Worm (Caenorhabditis elegans) whole organism, early embryonic: ENCODE data around the gene cey-1.

Source experiments
- B0310.2 ChIP-seq: sonication (generic microtip); optimal IDR thresholded peaks from 2 replicates; lab custom pipeline; 2016; ENCODE audit warnings: mild to moderate bottlenecking, missing genetic modification characterization, missing compliant biosample characterization
- F13C5.2 ChIP-seq: sonication (generic microtip); optimal IDR thresholded peaks from 2 replicates; lab custom pipeline; 2017; ENCODE audit warnings: mild to moderate bottlenecking, missing genetic modification characterization, inconsistent platforms, missing compliant biosample characterization
- aly-1 ChIP-seq: sonication (generic microtip); optimal IDR thresholded peaks from 2 replicates; lab custom pipeline; 2016; ENCODE audit warnings: missing genetic modification characterization, missing compliant biosample characterization
- ama-1 ChIP-seq: fragments of 150-350 bp; optimal IDR thresholded peaks from 2 replicates; lab custom pipeline; 2014
- ceh-13 ChIP-seq: fragments of 200-800 bp; sonication (Bioruptor generic); optimal IDR thresholded peaks from 2 replicates; lab custom pipeline; 2018; ENCODE audit warnings: mild to moderate bottlenecking, missing genetic modification characterization, missing compliant biosample characterization
- ceh-36 ChIP-seq: sonication (generic microtip); optimal IDR thresholded peaks from 2 replicates; lab custom pipeline; 2016; ENCODE audit warnings: missing genetic modification characterization, inconsistent platforms, missing compliant biosample characterization
- ets-7 ChIP-seq: sonication (generic microtip); optimal IDR thresholded peaks from 2 replicates; lab custom pipeline; 2016; ENCODE audit warnings: missing genotype, missing genetic modification characterization, missing compliant biosample characterization
- flt-1 ChIP-seq: fragments of 200-800 bp; sonication (Bioruptor generic); IDR thresholded peaks from 2 replicates; pipeline ENCODE4 v1.3.6; 2022; ENCODE audit warnings: missing genetic modification characterization, missing compliant biosample characterization
- hmbx-1 ChIP-seq: sonication (generic microtip); optimal IDR thresholded peaks from 2 replicates; lab custom pipeline; 2016; ENCODE audit warnings: mild to moderate bottlenecking, missing genetic modification characterization, missing compliant biosample characterization
- hmg-4 ChIP-seq: fragments of 200-800 bp; sonication (Bioruptor generic); optimal IDR thresholded peaks from 2 replicates; lab custom pipeline; 2018; ENCODE audit warnings: mild to moderate bottlenecking, missing genetic modification characterization, missing compliant biosample characterization
- hnd-1 ChIP-seq: sonication (generic microtip); optimal IDR thresholded peaks from 2 replicates; lab custom pipeline; 2016; ENCODE audit warnings: missing genetic modification characterization, missing compliant biosample characterization
- pes-1 ChIP-seq: fragments of 200-800 bp; sonication (Bioruptor generic); IDR thresholded peaks from 2 replicates; pipeline ENCODE4 v1.3.6; 2022; ENCODE audit warnings: missing genetic modification reagents, missing genetic modification characterization, missing compliant biosample characterization
- scrt-1 ChIP-seq: fragments of 200-800 bp; sonication (Bioruptor generic); IDR thresholded peaks from 2 replicates; pipeline ENCODE4 v1.3.6; 2022; ENCODE audit warnings: missing genetic modification characterization, missing compliant biosample characterization
- sea-1 ChIP-seq: fragments of 200-800 bp; sonication (Bioruptor generic); conservative IDR thresholded peaks from 2 replicates; pipeline ENCODE4 v1.3.6; 2022; ENCODE audit warnings: missing genetic modification characterization, missing compliant biosample characterization
- tbx-11 ChIP-seq: fragments of 200-800 bp; sonication (Bioruptor generic); IDR thresholded peaks from 2 replicates; pipeline ENCODE4 v1.3.6; 2022; ENCODE audit warnings: missing genetic modification characterization, missing compliant biosample characterization
- tbx-37 ChIP-seq: fragments of 200-800 bp; sonication (Bioruptor generic); conservative IDR thresholded peaks from 2 replicates; pipeline ENCODE4 v1.3.6; 2022; ENCODE audit warnings: missing genetic modification reagents, missing genetic modification characterization, missing compliant biosample characterization
- tra-4 ChIP-seq: sonication (generic microtip); optimal IDR thresholded peaks from 2 replicates; lab custom pipeline; 2017; ENCODE audit warnings: missing genetic modification characterization, missing compliant biosample characterization

cey-1 gene

ce11 chrII:11016884-11017283 is 24.1 kb downstream of the cey-1 start:
- TF ChIP-seq flt-1 (no peak), scrt-1 (GFP tag; lab: Robert Waterston, UW) (no peak), tbx-11 (GFP tag; lab: Robert Waterston, UW) (no peak), ets-7 (tag; lab: Kevin White, UChicago) (no peak), F13C5.2 (tag; lab: Kevin White, UChicago) (no peak), hmg-4 (GFP tag; lab: Kevin White, UChicago) (no peak), hmbx-1 (tag; lab: Kevin White, UChicago) (no peak), pes-1 (no peak), sea-1 (GFP tag; lab: Robert Waterston, UW) (no peak), ceh-36 (tag; lab: Kevin White, UChicago) (no peak), ama-1 (no peak)

ce11 chrII:11016835-11016883 is 24.3 kb downstream of the cey-1 start, which contains the start of gene ram-2:
TSS of gene ram-2 (minus strand) at chrII:11016881.
- TF ChIP-seq pes-1 (no peak), ceh-13 (GFP tag; lab: Kevin White, UChicago) (no peak), ama-1 (no peak), ets-7 (tag; lab: Kevin White, UChicago) (no peak)

- TF ChIP-seq flt-1 (no peak), ets-7 (tag; lab: Kevin White, UChicago) (no peak), ama-1 (no peak), tra-4 (tag; lab: Kevin White, UChicago) (no peak), aly-1 (no peak), hnd-1 (tag; lab: Kevin White, UChicago) (no peak), ceh-36 (tag; lab: Kevin White, UChicago) (no peak), ceh-13 (GFP tag; lab: Kevin White, UChicago) (no peak)
Observed at ce11 chrII:11016435-11016834, 24.6 kb downstream of the cey-1 start.

ce11 chrII:11015734-11016133 is 25.3 kb downstream of the cey-1 start:
- no peak for TF ChIP-seq tra-4 (tag; lab: Kevin White, UChicago)
- no peak for TF ChIP-seq hmbx-1 (tag; lab: Kevin White, UChicago)
- no peak for TF ChIP-seq flt-1
- no peak for TF ChIP-seq aly-1
- TF ChIP-seq ceh-13 (GFP tag; lab: Kevin White, UChicago): no peak
- TF ChIP-seq tbx-37 (GFP tag; lab: Robert Waterston, UW): no peak
- TF ChIP-seq sea-1 (GFP tag; lab: Robert Waterston, UW): no peak

- no peak for TF ChIP-seq scrt-1 (GFP tag; lab: Robert Waterston, UW)
- TF ChIP-seq sea-1 (GFP tag; lab: Robert Waterston, UW): no peak
- no peak for TF ChIP-seq flt-1
- TF ChIP-seq tra-4 (tag; lab: Kevin White, UChicago): no peak
- TF ChIP-seq tbx-11 (GFP tag; lab: Robert Waterston, UW): no peak
- TF ChIP-seq ceh-36 (tag; lab: Kevin White, UChicago): no peak
- no peak for TF ChIP-seq hmg-4 (GFP tag; lab: Kevin White, UChicago)
- no peak for TF ChIP-seq hnd-1 (tag; lab: Kevin White, UChicago)
- no peak for TF ChIP-seq F13C5.2 (tag; lab: Kevin White, UChicago)
- no peak for TF ChIP-seq hmbx-1 (tag; lab: Kevin White, UChicago)
- no peak for TF ChIP-seq ets-7 (tag; lab: Kevin White, UChicago)
- TF ChIP-seq tbx-37 (GFP tag; lab: Robert Waterston, UW): no peak
- TF ChIP-seq ama-1: no peak
- no peak for TF ChIP-seq aly-1
- no peak for TF ChIP-seq B0310.2 (tag; lab: Kevin White, UChicago)
- no peak for TF ChIP-seq ceh-13 (GFP tag; lab: Kevin White, UChicago)
- TF ChIP-seq pes-1: no peak
Observed at ce11 chrII:11015210-11015609, 25.8 kb downstream of the cey-1 start.

ce11 chrII:11013667-11014066 is 27.3 kb downstream of the cey-1 start, which contains the start of gene col-81:
TSS of gene col-81 (minus strand) at chrII:11013767.
- TF ChIP-seq sea-1 (GFP tag; lab: Robert Waterston, UW): no peak
- TF ChIP-seq ceh-36 (tag; lab: Kevin White, UChicago): no peak
- no peak for TF ChIP-seq hnd-1 (tag; lab: Kevin White, UChicago)
- no peak for TF ChIP-seq B0310.2 (tag; lab: Kevin White, UChicago)
- TF ChIP-seq hmbx-1 (tag; lab: Kevin White, UChicago): no peak
- TF ChIP-seq flt-1: no peak
- TF ChIP-seq tbx-11 (GFP tag; lab: Robert Waterston, UW): no peak
- no peak for TF ChIP-seq aly-1
- TF ChIP-seq tra-4 (tag; lab: Kevin White, UChicago): no peak

- 0 out of 2 replicates have a peak, but pooled peaks have one; percentile 19 for TF ChIP-seq scrt-1 (GFP tag; lab: Robert Waterston, UW)
- no peak for TF ChIP-seq B0310.2 (tag; lab: Kevin White, UChicago)
Observed at ce11 chrII:11012532-11013179, 28.4 kb downstream of the cey-1 start.

- TF ChIP-seq sea-1 (GFP tag; lab: Robert Waterston, UW) (no peak), B0310.2 (tag; lab: Kevin White, UChicago) (no peak), ama-1 (no peak), tra-4 (tag; lab: Kevin White, UChicago) (no peak), flt-1 (no peak)
Observed at ce11 chrII:11010914-11011313, 30.1 kb downstream of the cey-1 start.

ce11 chrII:11004381-11004780 is 36.6 kb downstream of the cey-1 start:
- TF ChIP-seq aly-1: no peak
- TF ChIP-seq scrt-1 (GFP tag; lab: Robert Waterston, UW): no peak
- no peak for TF ChIP-seq sea-1 (GFP tag; lab: Robert Waterston, UW)
- no peak for TF ChIP-seq flt-1
- no peak for TF ChIP-seq F13C5.2 (tag; lab: Kevin White, UChicago)
- TF ChIP-seq hmg-4 (GFP tag; lab: Kevin White, UChicago): no peak
- no peak for TF ChIP-seq ceh-13 (GFP tag; lab: Kevin White, UChicago)
- no peak for TF ChIP-seq B0310.2 (tag; lab: Kevin White, UChicago)
- TF ChIP-seq hmbx-1 (tag; lab: Kevin White, UChicago): no peak
- no peak for TF ChIP-seq ama-1
- no peak for TF ChIP-seq tbx-11 (GFP tag; lab: Robert Waterston, UW)
